Worm (Caenorhabditis elegans) whole organism, mixed stage, embryonic: Measurements from ENCODE around the gene K09E2.1.
"Not testable (repeated sequence)": the region's sequence is repeated elsewhere in the genome, so short reads cannot be mapped to it uniquely, and the experiment has no call there.

Experiments used
- lin-13 ChIP-seq: fragments of 150-350 bp; optimal IDR thresholded peaks from 2 replicates; lab custom pipeline; 2014; ENCODE audit warnings: missing biosample characterization, missing genetic modification characterization
- lsy-2 ChIP-seq: fragments of 150-350 bp; optimal IDR thresholded peaks from 2 replicates; lab custom pipeline; 2014; ENCODE audit warnings: missing biosample characterization, missing genetic modification characterization
- tbx-8 ChIP-seq: fragments of 200-800 bp; sonication (Bioruptor generic); optimal IDR thresholded peaks from 2 replicates; lab custom pipeline; 2018; ENCODE audit warnings: mild to moderate bottlenecking, missing genetic modification characterization, moderate library complexity, missing compliant biosample characterization

ce11 chrX:8731822-8732221 lies 50.1 kb downstream of the K09E2.1 start, which contains the start of gene M02D8.6:
- not testable (repeated sequence) for TF ChIP-seq tbx-8 (GFP tag; lab: Kevin White, UChicago); lsy-2 (tag; lab: Kevin White, UChicago); lin-13
